Fruit fly (Drosophila melanogaster) whole organism, prepupa: ENCODE measurements around the gene Ced-12.

ENCODE experiments used
- Blimp-1 ChIP-seq: fragments of 200-800 bp; sonication (Bioruptor generic); optimal IDR thresholded peaks from 3 replicates; lab custom pipeline; 2017; ENCODE audit warnings: missing biosample characterization, missing genetic modification characterization, mild to moderate bottlenecking, moderate library complexity, missing genetic modification reagents
- CG10631 ChIP-seq: fragments of 200-800 bp; sonication (Bioruptor generic); optimal IDR thresholded peaks from 2 replicates; lab custom pipeline; 2016; ENCODE audit warnings: missing biosample characterization, missing genetic modification characterization
- CG10669 ChIP-seq: fragments of 200-800 bp; sonication (Bioruptor generic); optimal IDR thresholded peaks from 3 replicates; lab custom pipeline; 2018; ENCODE audit warnings: missing biosample characterization, mild to moderate bottlenecking, missing genetic modification characterization, moderate library complexity
- CG11294 ChIP-seq: fragments of 200-800 bp; sonication (Bioruptor generic); IDR thresholded peaks from 2 replicates; pipeline ENCODE4 v1.3.6; 2022; ENCODE audit warnings: missing biosample characterization, missing genetic modification characterization
- CG11902 ChIP-seq: fragments of 200-800 bp; sonication (Bioruptor generic); optimal IDR thresholded peaks from 3 replicates; lab custom pipeline; 2016; ENCODE audit warnings: missing biosample characterization, missing genetic modification characterization
- CG15336 ChIP-seq: fragments of 200-800 bp; sonication (Bioruptor generic); IDR thresholded peaks from 2 replicates; pipeline ENCODE4 v1.3.6; 2022; ENCODE audit warnings: missing biosample characterization, missing genetic modification characterization
- CG1621 ChIP-seq: fragments of 200-800 bp; sonication (Bioruptor generic); optimal IDR thresholded peaks from 3 replicates; lab custom pipeline; 2018; ENCODE audit warnings: missing biosample characterization, mild to moderate bottlenecking, missing genetic modification characterization
- CG34406 ChIP-seq: fragments of 200-800 bp; sonication (Bioruptor generic); optimal IDR thresholded peaks from 3 replicates; lab custom pipeline; 2016; ENCODE audit warnings: missing biosample characterization, missing genetic modification characterization
- CG3919 ChIP-seq: fragments of 200-800 bp; sonication (Bioruptor generic); optimal IDR thresholded peaks from 3 replicates; lab custom pipeline; 2016; ENCODE audit warnings: missing biosample characterization, missing genetic modification characterization
- CG4318 ChIP-seq: fragments of 200-800 bp; sonication (Bioruptor generic); optimal IDR thresholded peaks from 3 replicates; lab custom pipeline; 2017; ENCODE audit warnings: missing biosample characterization, mild to moderate bottlenecking, missing genetic modification characterization
- CG6163 ChIP-seq: fragments of 200-800 bp; sonication (Bioruptor generic); IDR thresholded peaks from 3 replicates; pipeline ENCODE4 v1.3.6; 2022; ENCODE audit warnings: missing biosample characterization, missing genetic modification characterization
- CG6808 ChIP-seq: fragments of 200-800 bp; sonication (Bioruptor generic); optimal IDR thresholded peaks from 3 replicates; lab custom pipeline; 2017; ENCODE audit warnings: missing biosample characterization, missing genetic modification characterization, mild to moderate bottlenecking, moderate library complexity, missing genetic modification reagents
- CG6854 ChIP-seq: fragments of 200-800 bp; sonication (Bioruptor generic); optimal IDR thresholded peaks from 2 replicates; lab custom pipeline; 2017; ENCODE audit warnings: missing biosample characterization, mild to moderate bottlenecking, missing genetic modification characterization
- Eip78C ChIP-seq: fragments of 200-800 bp; sonication (Bioruptor generic); peaks from one replicate; lab custom pipeline; 2016; ENCODE audit warnings: missing biosample characterization, missing genetic modification characterization
- Eip93F ChIP-seq: fragments of 200-800 bp; sonication (Bioruptor generic); optimal IDR thresholded peaks from 2 replicates; lab custom pipeline; 2016; ENCODE audit warnings: missing biosample characterization, mild to moderate bottlenecking, missing genetic modification characterization
- Ets21C ChIP-seq: fragments of 200-800 bp; sonication (Bioruptor generic); optimal IDR thresholded peaks from 3 replicates; lab custom pipeline; 2016; ENCODE audit warnings: missing biosample characterization, missing genetic modification characterization
- Ets96B ChIP-seq: fragments of 200-800 bp; optimal IDR thresholded peaks from 2 replicates; lab custom pipeline; 2019; ENCODE audit warnings: missing biosample characterization, mild to moderate bottlenecking, missing genetic modification characterization, moderate library complexity
- Gug ChIP-seq: fragments of 200-800 bp; sonication (Bioruptor generic); IDR thresholded peaks from 2 replicates; pipeline ENCODE4 v1.3.6; 2022; ENCODE audit warnings: missing biosample characterization, missing genetic modification characterization
- Hr38 ChIP-seq: sonication (Bioruptor generic); optimal IDR thresholded peaks from 2 replicates; lab custom pipeline; 2016; ENCODE audit warnings: missing biosample characterization, missing genetic modification characterization
- Hr39 ChIP-seq: fragments of 200-800 bp; sonication (Bioruptor generic); optimal IDR thresholded peaks from 2 replicates; lab custom pipeline; 2016; ENCODE audit warnings: missing biosample characterization, missing genetic modification characterization
- Met ChIP-seq: fragments of 200-800 bp; sonication (Bioruptor generic); optimal IDR thresholded peaks from 3 replicates; lab custom pipeline; 2016; ENCODE audit warnings: missing biosample characterization, missing genetic modification characterization
- OdsH ChIP-seq: fragments of 200-800 bp; sonication (Bioruptor generic); optimal IDR thresholded peaks from 3 replicates; lab custom pipeline; 2016; ENCODE audit warnings: missing biosample characterization, missing genetic modification characterization
- Smox ChIP-seq: fragments of 200-800 bp; sonication (Bioruptor generic); optimal IDR thresholded peaks from 3 replicates; lab custom pipeline; 2016; ENCODE audit warnings: missing biosample characterization, missing genetic modification characterization
- Sox102F ChIP-seq: fragments of 200-800 bp; sonication (Bioruptor generic); optimal IDR thresholded peaks from 2 replicates; lab custom pipeline; 2016; ENCODE audit warnings: missing biosample characterization, mild to moderate bottlenecking, missing genetic modification characterization
- Sox14 ChIP-seq: fragments of 200-800 bp; sonication (Bioruptor generic); optimal IDR thresholded peaks from 3 replicates; lab custom pipeline; 2016; ENCODE audit warnings: missing biosample characterization, missing genetic modification characterization
- Sox15 ChIP-seq: fragments of 200-800 bp; sonication (Bioruptor generic); optimal IDR thresholded peaks from 3 replicates; lab custom pipeline; 2016; ENCODE audit warnings: missing biosample characterization, missing genetic modification characterization
- acj6 ChIP-seq: fragments of 200-800 bp; sonication (Bioruptor generic); optimal IDR thresholded peaks from 3 replicates; lab custom pipeline; 2016; ENCODE audit warnings: missing biosample characterization, missing genetic modification characterization
- lz ChIP-seq: fragments of 200-800 bp; sonication (Bioruptor generic); optimal IDR thresholded peaks from 3 replicates; lab custom pipeline; 2016; ENCODE audit warnings: missing biosample characterization, missing genetic modification characterization
- net ChIP-seq: fragments of 200-800 bp; sonication (Bioruptor generic); optimal IDR thresholded peaks from 3 replicates; lab custom pipeline; 2016; ENCODE audit warnings: missing biosample characterization, missing genetic modification characterization
- pdm3 ChIP-seq: fragments of 200-800 bp; sonication (Bioruptor generic); optimal IDR thresholded peaks from 3 replicates; lab custom pipeline; 2016; ENCODE audit warnings: missing biosample characterization, missing genetic modification characterization
- salr ChIP-seq, 2 experiments: fragments of 200-800 bp; sonication (Bioruptor generic); optimal IDR thresholded peaks; 3 replicates each; lab custom pipeline; 2016 to 2018; ENCODE audit warnings: missing biosample characterization in 2 of 2, missing genetic modification characterization in 2 of 2, mild to moderate bottlenecking in 1 of 2
- spab ChIP-seq: fragments of 200-800 bp; sonication (Bioruptor generic); optimal IDR thresholded peaks from 2 replicates; lab custom pipeline; 2017; ENCODE audit warnings: missing biosample characterization, mild to moderate bottlenecking, missing genetic modification characterization, missing genetic modification reagents
- svp ChIP-seq: fragments of 200-800 bp; sonication (Bioruptor generic); peaks from one replicate; lab custom pipeline; 2016; ENCODE audit warnings: missing biosample characterization, missing genetic modification characterization
- vri ChIP-seq: fragments of 200-800 bp; sonication (Bioruptor generic); optimal IDR thresholded peaks from 3 replicates; lab custom pipeline; 2016; ENCODE audit warnings: missing biosample characterization, mild to moderate bottlenecking, missing genetic modification characterization

Ced-12 gene

dm6 chr2L:12079827-12080381 is 17.7 kb upstream of the Ced-12 start:
- no peak for TF ChIP-seq Sox15 (GFP tag; lab: Kevin White, UChicago)
- TF ChIP-seq CG6163, result no peak

dm6 chr2L:12081118-12081665 is 16.4 kb upstream of the Ced-12 start:
- TF ChIP-seq CG3919 (GFP tag; lab: Kevin White, UChicago), result no peak

dm6 chr2L:12085010-12085409 is 12.6 kb upstream of the Ced-12 start:
- TF ChIP-seq acj6 (no peak), Sox102F (GFP tag; lab: Kevin White, UChicago) (no peak), Eip78C (GFP tag; lab: Kevin White, UChicago) (no peak), CG10631 (GFP tag; lab: Kevin White, UChicago) (no peak), Ets96B (tag; lab: Kevin White, UChicago) (no peak), CG4318 (no peak), net (GFP tag; lab: Kevin White, UChicago) (no peak), Blimp-1 (GFP tag; lab: Kevin White, UChicago) (no peak), Hr39 (no peak), CG3919 (GFP tag; lab: Kevin White, UChicago) (no peak), Gug (GFP tag; lab: Robert Waterston, UW) (no peak), vri (no peak), CG15336 (GFP tag; lab: Robert Waterston, UW) (no peak), Eip93F (GFP tag; lab: Kevin White, UChicago) (no peak)

- TF ChIP-seq Eip93F (GFP tag; lab: Kevin White, UChicago) (no peak), Sox14 (no peak), spab (no peak), CG6808 (GFP tag; lab: Kevin White, UChicago) (no peak), CG34406 (no peak), vri (no peak), Gug (GFP tag; lab: Robert Waterston, UW) (no peak), CG11294 (GFP tag; lab: Robert Waterston, UW) (no peak), Smox (GFP tag; lab: Kevin White, UChicago) (no peak), CG6854 (no peak), Sox102F (GFP tag; lab: Kevin White, UChicago) (no peak), Hr38 (GFP tag; lab: Kevin White, UChicago) (no peak), CG10631 (GFP tag; lab: Kevin White, UChicago) (no peak), lz (GFP tag; lab: Kevin White, UChicago) (no peak), OdsH (GFP tag; lab: Kevin White, UChicago) (no peak), pdm3 (GFP tag; lab: Kevin White, UChicago) (no peak), CG4318 (no peak), Met (no peak), CG1621 (tag; lab: Kevin White, UChicago) (no peak)
These were observed 11.9 kb upstream of the Ced-12 start, which contains the start of gene prd for dm6 chr2L:12085619-12086171. TSS of gene prd (minus strand) at chr2L:12085827.

dm6 chr2L:12087442-12087841 is 10.2 kb upstream of the Ced-12 start:
- TF ChIP-seq lz (GFP tag; lab: Kevin White, UChicago) (no peak), salr (GFP tag; optimal IDR thresholded peaks at IDR 0.05; lab: Kevin White, UChicago) (no peak), CG11902 (GFP tag; lab: Kevin White, UChicago) (no peak), CG10669 (GFP tag; lab: Kevin White, UChicago) (no peak), svp (no peak), Ets21C (GFP tag; lab: Kevin White, UChicago) (no peak)
